Worm (Caenorhabditis elegans): Measurements from ENCODE around the gene str-10.

ce11 chrX:13126420-13126819 is 44.0 kb downstream of the str-10 start, which contains the start of gene F17H10.4:
- TF ChIP-seq ceh-28 (tag; optimal IDR thresholded peaks at IDR 0.05) (no peak), unc-62 (GFP tag; optimal IDR thresholded peaks at IDR 0.05) (no peak), egl-27 (tag; optimal IDR thresholded peaks at IDR 0.05) (no peak), zag-1 (tag; optimal IDR thresholded peaks at IDR 0.05) (no peak), nhr-237 (tag; optimal IDR thresholded peaks at IDR 0.05) (no peak), ceh-82 (tag; optimal IDR thresholded peaks at IDR 0.05) (no peak), nhr-76 (tag; optimal IDR thresholded peaks at IDR 0.05) (no peak), nhr-23 (tag; optimal IDR thresholded peaks at IDR 0.05) (no peak), pqm-1 (tag; optimal IDR thresholded peaks at IDR 0.05) (no peak), ztf-11 (tag; optimal IDR thresholded peaks at IDR 0.05) (no peak), ZK546.5 (tag; optimal IDR thresholded peaks at IDR 0.05) (no peak), eor-1 (tag; optimal IDR thresholded peaks at IDR 0.05) (no peak)

All from whole organism, L3 larva.